Worm (Caenorhabditis elegans): ENCODE measurements around the gene fbxc-19.
"Not testable (repeated sequence)": the region's sequence is repeated elsewhere in the genome, so short reads cannot be mapped to it uniquely, and the experiment has no call there.

Gene fbxc-19

ce11 chrII:1819944-1820570 is at the start of gene fbxc-19:
Gene fbxc-19, plus strand, starts transcription at chrII:1820479.
- TF ChIP-seq dao-5 (tag; optimal IDR thresholded peaks at IDR 0.05) (no peak), W03F9.2 (tag; optimal IDR thresholded peaks at IDR 0.05) (peak; percentile 44)

- not testable (repeated sequence) for TF ChIP-seq dao-5, him-1, W03F9.2 (tag; optimal IDR thresholded peaks at IDR 0.05)
These were observed 48.9 kb upstream of the fbxc-19 start, which contains the start of gene math-26 for ce11 chrII:1771347-1771746. Gene math-26, plus strand, starts transcription at chrII:1771647.

ce11 chrII:1771785-1772184 is 48.5 kb upstream of the fbxc-19 start, which contains the start of gene math-3:
Gene math-3, plus strand, starts transcription at chrII:1772085.
- TF ChIP-seq W03F9.2 (tag; optimal IDR thresholded peaks at IDR 0.05): no peak

- not testable (repeated sequence) for TF ChIP-seq W03F9.2, him-1, dao-5 (tag; optimal IDR thresholded peaks at IDR 0.05)
These were observed 45.0 kb upstream of the fbxc-19 start, which contains the start of gene F36H5.14 for ce11 chrII:1775234-1775633. Gene F36H5.14, plus strand, starts transcription at chrII:1775534.

ce11 chrII:1782474-1782873 is 37.8 kb upstream of the fbxc-19 start, which contains the start of gene math-4:
Gene math-4, minus strand, starts transcription at chrII:1782574.
- no peak for TF ChIP-seq W03F9.2 (tag; optimal IDR thresholded peaks at IDR 0.05)
- TF ChIP-seq him-1 (tag; optimal IDR thresholded peaks at IDR 0.05): no peak
- no peak for TF ChIP-seq dao-5 (tag; optimal IDR thresholded peaks at IDR 0.05)

- TF ChIP-seq him-1 (tag; optimal IDR thresholded peaks at IDR 0.05) (no peak), W03F9.2 (tag; optimal IDR thresholded peaks at IDR 0.05) (no peak), dao-5 (tag; optimal IDR thresholded peaks at IDR 0.05) (no peak)
These were observed 35.5 kb upstream of the fbxc-19 start, which contains the start of gene C08F1.11 for ce11 chrII:1784799-1785198. Gene C08F1.11, minus strand, starts transcription at chrII:1784899.

- TF ChIP-seq W03F9.2 (tag; optimal IDR thresholded peaks at IDR 0.05): no peak
- no peak for TF ChIP-seq him-1 (tag; optimal IDR thresholded peaks at IDR 0.05)
- no peak for TF ChIP-seq dao-5 (tag; optimal IDR thresholded peaks at IDR 0.05)
These were observed 34.1 kb upstream of the fbxc-19 start, which contains the start of gene C08F1.10 for ce11 chrII:1786209-1786608. Gene C08F1.10, minus strand, starts transcription at chrII:1786309.

ce11 chrII:1787208-1787607 is 33.1 kb upstream of the fbxc-19 start:
- TF ChIP-seq dao-5 (tag; optimal IDR thresholded peaks at IDR 0.05) (no peak), him-1 (tag; optimal IDR thresholded peaks at IDR 0.05) (no peak), W03F9.2 (tag; optimal IDR thresholded peaks at IDR 0.05) (no peak)

- TF ChIP-seq dao-5 (tag; optimal IDR thresholded peaks at IDR 0.05) (no peak), him-1 (tag; optimal IDR thresholded peaks at IDR 0.05) (no peak), W03F9.2 (tag; optimal IDR thresholded peaks at IDR 0.05) (no peak)
These were observed 32.2 kb upstream of the fbxc-19 start, which contains the start of the genes C08F1.6 and fbxb-13 for ce11 chrII:1788087-1788486. Gene C08F1.6, minus strand, starts transcription at chrII:1788187. Gene fbxb-13, plus strand, starts transcription at chrII:1788277.

ce11 chrII:1806358-1806757 is 13.9 kb upstream of the fbxc-19 start, which contains the start of gene C08F1.12:
Gene C08F1.12, minus strand, starts transcription at chrII:1806458.
- TF ChIP-seq him-1 (tag; optimal IDR thresholded peaks at IDR 0.05) (no peak), dao-5 (tag; optimal IDR thresholded peaks at IDR 0.05) (no peak)

- TF ChIP-seq him-1 (tag; optimal IDR thresholded peaks at IDR 0.05): no peak
These were observed 12.1 kb upstream of the fbxc-19 start, which contains the start of gene C08F1.8 for ce11 chrII:1808217-1808616. Gene C08F1.8, minus strand, starts transcription at chrII:1808317.

ce11 chrII:1816053-1816452 is 4.2 kb upstream of the fbxc-19 start:
- TF ChIP-seq him-1 (tag; optimal IDR thresholded peaks at IDR 0.05) (no peak), W03F9.2 (tag; optimal IDR thresholded peaks at IDR 0.05) (no peak), dao-5 (tag; optimal IDR thresholded peaks at IDR 0.05) (no peak)

ce11 chrII:1818300-1818699 is 2.0 kb upstream of the fbxc-19 start, which contains the start of gene fbxb-10:
Gene fbxb-10, minus strand, starts transcription at chrII:1818400.
- TF ChIP-seq him-1 (tag; optimal IDR thresholded peaks at IDR 0.05) (no peak), W03F9.2 (tag; optimal IDR thresholded peaks at IDR 0.05) (no peak), dao-5 (tag; optimal IDR thresholded peaks at IDR 0.05) (no peak)

ce11 chrII:1820774-1821173 is 495 bp downstream of the fbxc-19 start, which contains the start of gene fbxa-3:
Gene fbxa-3, minus strand, starts transcription at chrII:1820874.
- TF ChIP-seq dao-5 (tag; optimal IDR thresholded peaks at IDR 0.05) (no peak), him-1 (tag; optimal IDR thresholded peaks at IDR 0.05) (no peak), W03F9.2 (tag; optimal IDR thresholded peaks at IDR 0.05) (no peak)
